Worm (Caenorhabditis elegans): ENCODE results near the gene F19B6.1.

Gene F19B6.1

DNA sequence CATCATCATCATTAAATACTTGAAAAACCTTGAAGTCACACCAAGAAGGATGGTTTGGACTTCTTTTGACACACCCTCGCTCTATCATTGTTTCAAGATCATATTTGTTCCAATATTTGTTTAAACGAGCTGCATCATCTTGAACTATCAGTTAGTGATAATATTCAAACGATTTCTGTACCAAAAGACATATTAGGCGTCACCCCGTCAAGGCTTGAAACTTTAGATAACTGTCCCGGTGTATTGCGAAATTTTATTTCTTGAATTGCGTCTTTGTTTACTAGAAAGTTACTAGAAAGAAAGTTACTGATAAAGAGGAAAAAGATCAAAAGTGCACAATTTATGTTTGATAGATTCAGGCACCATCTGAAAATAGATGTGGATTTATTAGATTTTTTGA, 29.9 kb downstream of the F19B6.1 start:
- TF ChIP-seq elt-2 (tag; optimal IDR thresholded peaks at IDR 0.05) (peak; percentile 31), elt-4 (tag; optimal IDR thresholded peaks at IDR 0.05) (no peak)

DNA sequence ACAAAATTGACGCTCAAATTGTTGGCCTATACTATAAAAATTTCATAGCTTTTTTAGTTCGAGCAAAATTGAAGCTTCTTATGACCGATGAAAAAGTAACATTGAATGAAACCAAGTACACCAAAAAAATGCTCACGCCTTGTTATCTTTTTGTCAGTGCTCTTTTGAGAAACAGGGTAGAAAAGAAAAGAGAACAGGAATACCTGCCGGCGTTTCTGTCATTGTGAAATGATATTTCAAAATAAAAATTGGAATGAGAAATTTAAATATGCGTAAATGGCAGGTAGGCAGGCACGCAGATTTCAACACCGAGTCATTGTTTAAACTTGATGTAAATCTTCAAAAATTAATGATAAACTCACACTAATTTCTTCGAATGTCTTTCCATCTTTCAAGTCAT, 31.1 kb downstream of the F19B6.1 start:
- TF ChIP-seq ceh-6 (GFP tag; optimal IDR thresholded peaks at IDR 0.05), result no peak
- no peak for TF ChIP-seq ceh-14 (tag; optimal IDR thresholded peaks at IDR 0.05)
- no peak for TF ChIP-seq zip-5 (tag; optimal IDR thresholded peaks at IDR 0.05)
- TF ChIP-seq ceh-19 (GFP tag; optimal IDR thresholded peaks at IDR 0.05), result no peak

DNA sequence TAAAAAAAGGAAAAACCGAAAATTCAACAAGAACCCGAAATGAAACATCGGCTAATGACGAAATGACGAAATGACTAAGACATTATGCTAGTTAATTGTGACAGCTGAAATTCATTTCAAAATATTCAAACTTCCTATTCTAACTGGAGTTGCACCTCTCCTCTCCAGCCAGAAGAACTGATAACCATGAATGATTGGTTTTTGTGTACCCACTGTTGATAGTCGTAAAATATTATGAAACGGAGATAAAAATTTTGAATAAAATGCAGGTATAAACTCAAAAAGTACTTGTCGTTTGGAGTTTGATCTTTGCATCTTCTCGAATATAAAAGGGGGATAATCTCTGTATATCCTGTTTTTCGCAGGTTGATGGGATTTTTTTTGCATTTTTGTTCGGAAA, 33.0 kb downstream of the F19B6.1 start:
- no peak for TF ChIP-seq hlh-8 (tag; optimal IDR thresholded peaks at IDR 0.05)
- TF ChIP-seq pha-4 (tag; optimal IDR thresholded peaks at IDR 0.05), result no peak
- no peak for TF ChIP-seq hlh-13 (GFP tag; optimal IDR thresholded peaks at IDR 0.05)
- no peak for TF ChIP-seq K02D7.2 (tag; optimal IDR thresholded peaks at IDR 0.05)
- no peak for TF ChIP-seq pqm-1 (tag; optimal IDR thresholded peaks at IDR 0.05)
- TF ChIP-seq Y22D7AL.16 (tag; optimal IDR thresholded peaks at IDR 0.05), result no peak
- no peak for TF ChIP-seq lin-11 (tag; optimal IDR thresholded peaks at IDR 0.05)

DNA sequence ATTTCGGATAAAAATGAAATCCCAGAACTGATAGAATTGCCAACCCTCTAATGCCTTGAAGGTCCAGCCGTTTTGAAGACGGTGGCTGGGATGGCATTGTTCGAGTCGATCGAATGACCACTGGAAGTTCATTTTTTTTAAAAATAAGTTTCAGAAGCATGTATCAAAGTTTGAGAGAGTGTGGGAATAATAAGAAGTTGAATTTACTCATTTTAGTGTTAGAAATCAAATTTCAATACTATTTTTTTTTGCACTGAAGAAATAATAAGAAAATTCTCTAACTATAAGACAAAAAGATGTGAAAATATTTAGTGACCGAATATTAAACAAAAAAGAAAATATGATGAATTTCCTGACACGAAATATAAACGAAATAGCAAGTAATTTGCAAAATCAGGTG, 34.7 kb downstream of the F19B6.1 start, which contains the start of gene oac-59:
Gene oac-59, minus strand, starts transcription at position 101 of the 400 bp plus-strand sequence.
- TF ChIP-seq pqm-1 (tag; optimal IDR thresholded peaks at IDR 0.05) (no peak), ceh-14 (tag; optimal IDR thresholded peaks at IDR 0.05) (no peak)

DNA sequence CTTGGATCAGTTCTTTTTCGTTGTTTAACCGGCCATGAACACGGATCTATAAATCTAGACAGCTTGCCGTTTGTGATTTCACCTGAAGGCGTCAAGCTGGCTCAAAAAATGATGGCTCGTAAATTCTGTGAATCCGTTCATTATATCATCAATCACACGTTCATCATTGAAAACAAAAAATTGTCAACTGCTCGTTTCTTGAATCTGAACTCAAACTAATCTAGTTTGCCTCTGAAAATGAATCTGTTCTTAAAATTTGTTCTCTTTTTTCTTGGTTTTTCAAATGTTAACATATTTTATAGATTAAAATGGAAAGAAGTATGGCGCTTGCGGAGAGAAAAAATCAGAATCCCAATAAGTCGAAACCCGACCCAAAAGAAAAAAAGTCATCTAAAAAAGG, 45.1 kb downstream of the F19B6.1 start, which contains the start of gene C42C1.8:
Gene C42C1.8, plus strand, starts transcription at position 301 of the 400 bp plus-strand sequence.
- TF ChIP-seq ama-1 (optimal IDR thresholded peaks at IDR 0.05) (no peak), sox-4 (tag; optimal IDR thresholded peaks at IDR 0.05) (no peak), lin-11 (tag; optimal IDR thresholded peaks at IDR 0.05) (no peak), ahr-1 (tag; optimal IDR thresholded peaks at IDR 0.05) (no peak), elt-4 (tag; optimal IDR thresholded peaks at IDR 0.05) (no peak), unc-3 (GFP tag; conservative IDR thresholded peaks at IDR 0.05) (no peak), unc-3 (tag; optimal IDR thresholded peaks at IDR 0.05) (no peak), fkh-10 (GFP tag; optimal IDR thresholded peaks at IDR 0.05) (no peak), pha-4 (tag; optimal IDR thresholded peaks at IDR 0.05) (no peak), npax-4 (tag; optimal IDR thresholded peaks at IDR 0.05) (no peak), K02D7.2 (tag; optimal IDR thresholded peaks at IDR 0.05) (no peak), mec-3 (tag; optimal IDR thresholded peaks at IDR 0.05; ENCODE audit: borderline replicate concordance) (no peak)

DNA sequence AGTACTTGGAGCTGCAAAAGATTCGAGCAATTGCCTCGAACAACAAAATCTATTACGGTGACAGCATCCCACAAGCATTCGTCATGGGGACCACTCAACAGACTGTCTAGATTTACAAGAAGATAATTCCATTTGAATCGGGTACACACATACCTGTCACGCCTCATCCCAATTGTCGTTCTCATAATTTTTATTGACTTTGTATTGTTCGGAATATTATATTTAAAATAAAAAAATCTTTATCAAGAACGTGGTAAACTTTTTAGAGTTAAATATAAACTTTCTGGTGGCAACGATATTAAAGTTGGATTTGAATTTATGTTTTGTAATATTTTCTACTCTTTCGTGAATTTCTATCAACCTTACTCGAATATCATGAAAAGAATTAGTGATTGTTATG, 46.7 kb downstream of the F19B6.1 start, which contains the start of gene C42C1.9:
Gene C42C1.9, plus strand, starts transcription at position 301 of the 400 bp plus-strand sequence.
- TF ChIP-seq nhr-232 (tag; optimal IDR thresholded peaks at IDR 0.05), result no peak
- TF ChIP-seq hlh-13 (GFP tag; optimal IDR thresholded peaks at IDR 0.05), result no peak
- no peak for TF ChIP-seq ceh-18 (tag; optimal IDR thresholded peaks at IDR 0.05)
- TF ChIP-seq odd-2 (tag; optimal IDR thresholded peaks at IDR 0.05), result no peak
- no peak for TF ChIP-seq ceh-22 (tag; optimal IDR thresholded peaks at IDR 0.05)
- no peak for TF ChIP-seq pros-1 (tag; optimal IDR thresholded peaks at IDR 0.05)
- no peak for TF ChIP-seq ceh-24 (tag; optimal IDR thresholded peaks at IDR 0.05)
- TF ChIP-seq pha-2 (tag; optimal IDR thresholded peaks at IDR 0.05), result no peak
- no peak for TF ChIP-seq tbx-2 (tag; optimal IDR thresholded peaks at IDR 0.05)
- TF ChIP-seq fax-1 (tag; optimal IDR thresholded peaks at IDR 0.05), result no peak

DNA sequence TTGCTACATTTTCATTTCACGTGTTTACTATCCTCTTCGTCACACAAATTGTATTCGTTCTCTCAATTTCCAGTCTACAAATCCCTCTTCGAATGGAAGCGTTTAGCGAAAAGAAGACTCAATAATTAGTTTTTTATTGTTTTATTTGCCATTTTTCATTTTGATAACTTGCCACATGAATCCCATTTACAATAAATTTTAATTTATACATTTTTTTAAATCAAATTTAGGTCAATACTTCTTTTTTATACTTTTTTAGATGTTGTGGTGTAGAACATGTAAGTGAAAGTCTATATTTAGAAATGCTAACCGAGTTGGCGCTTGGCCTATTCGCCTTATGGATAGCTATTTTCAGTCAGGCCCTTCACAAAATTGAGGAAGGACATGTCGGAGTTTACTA, 48.2 kb downstream of the F19B6.1 start, which contains the start of gene erl-1:
Gene erl-1, plus strand, starts transcription at position 301 of the 400 bp plus-strand sequence.
- TF ChIP-seq ceh-14 (tag; optimal IDR thresholded peaks at IDR 0.05) (no peak), K02D7.2 (tag; optimal IDR thresholded peaks at IDR 0.05) (no peak), ceh-48 (tag; optimal IDR thresholded peaks at IDR 0.05) (no peak), pha-2 (tag; optimal IDR thresholded peaks at IDR 0.05) (no peak)
